Worm (Caenorhabditis elegans): ENCODE results near the gene pals-18.

Gene pals-18

ce11 chrIII:1383483-1383882 is 19.7 kb upstream of the pals-18 start:
- no peak for TF ChIP-seq ceh-36 (tag; optimal IDR thresholded peaks at IDR 0.05)
- no peak for TF ChIP-seq aly-1 (tag; optimal IDR thresholded peaks at IDR 0.05)
- TF ChIP-seq ceh-13 (GFP tag; optimal IDR thresholded peaks at IDR 0.05): no peak

ce11 chrIII:1384092-1384491 is 19.1 kb upstream of the pals-18 start, which contains the start of the genes fbxa-138 and Y82E9BR.5:
Gene fbxa-138, minus strand, starts transcription at chrIII:1384252.
Gene Y82E9BR.5, plus strand, starts transcription at chrIII:1384370.
- TF ChIP-seq tra-4 (tag; optimal IDR thresholded peaks at IDR 0.05) (no peak), aly-1 (tag; optimal IDR thresholded peaks at IDR 0.05) (no peak), scrt-1 (GFP tag; IDR thresholded peaks at IDR 0.05) (no peak), B0310.2 (tag; optimal IDR thresholded peaks at IDR 0.05) (no peak), pes-1 (GFP tag; IDR thresholded peaks at IDR 0.05) (no peak), hnd-1 (tag; optimal IDR thresholded peaks at IDR 0.05) (no peak), tbx-11 (GFP tag; IDR thresholded peaks at IDR 0.05) (no peak), ama-1 (optimal IDR thresholded peaks at IDR 0.05) (no peak), ceh-36 (tag; optimal IDR thresholded peaks at IDR 0.05) (no peak), tbx-37 (GFP tag; conservative IDR thresholded peaks at IDR 0.05) (no peak), F13C5.2 (tag; optimal IDR thresholded peaks at IDR 0.05) (no peak), ets-7 (tag; optimal IDR thresholded peaks at IDR 0.05) (no peak), ceh-13 (GFP tag; optimal IDR thresholded peaks at IDR 0.05) (no peak), hmg-4 (GFP tag; optimal IDR thresholded peaks at IDR 0.05) (no peak), flt-1 (GFP tag; IDR thresholded peaks at IDR 0.05) (no peak)

- TF ChIP-seq hmg-4 (GFP tag; optimal IDR thresholded peaks at IDR 0.05) (no peak), scrt-1 (GFP tag; IDR thresholded peaks at IDR 0.05) (no peak), F13C5.2 (tag; optimal IDR thresholded peaks at IDR 0.05) (no peak), tbx-11 (GFP tag; IDR thresholded peaks at IDR 0.05) (no peak), tbx-37 (GFP tag; conservative IDR thresholded peaks at IDR 0.05) (no peak), aly-1 (tag; optimal IDR thresholded peaks at IDR 0.05) (no peak), ceh-13 (GFP tag; optimal IDR thresholded peaks at IDR 0.05) (no peak), ama-1 (optimal IDR thresholded peaks at IDR 0.05) (no peak), hnd-1 (tag; optimal IDR thresholded peaks at IDR 0.05) (no peak), ceh-36 (tag; optimal IDR thresholded peaks at IDR 0.05) (no peak), pes-1 (GFP tag; IDR thresholded peaks at IDR 0.05) (no peak)
Measured at ce11 chrIII:1384694-1385093, 18.5 kb upstream of the pals-18 start.

DNA sequence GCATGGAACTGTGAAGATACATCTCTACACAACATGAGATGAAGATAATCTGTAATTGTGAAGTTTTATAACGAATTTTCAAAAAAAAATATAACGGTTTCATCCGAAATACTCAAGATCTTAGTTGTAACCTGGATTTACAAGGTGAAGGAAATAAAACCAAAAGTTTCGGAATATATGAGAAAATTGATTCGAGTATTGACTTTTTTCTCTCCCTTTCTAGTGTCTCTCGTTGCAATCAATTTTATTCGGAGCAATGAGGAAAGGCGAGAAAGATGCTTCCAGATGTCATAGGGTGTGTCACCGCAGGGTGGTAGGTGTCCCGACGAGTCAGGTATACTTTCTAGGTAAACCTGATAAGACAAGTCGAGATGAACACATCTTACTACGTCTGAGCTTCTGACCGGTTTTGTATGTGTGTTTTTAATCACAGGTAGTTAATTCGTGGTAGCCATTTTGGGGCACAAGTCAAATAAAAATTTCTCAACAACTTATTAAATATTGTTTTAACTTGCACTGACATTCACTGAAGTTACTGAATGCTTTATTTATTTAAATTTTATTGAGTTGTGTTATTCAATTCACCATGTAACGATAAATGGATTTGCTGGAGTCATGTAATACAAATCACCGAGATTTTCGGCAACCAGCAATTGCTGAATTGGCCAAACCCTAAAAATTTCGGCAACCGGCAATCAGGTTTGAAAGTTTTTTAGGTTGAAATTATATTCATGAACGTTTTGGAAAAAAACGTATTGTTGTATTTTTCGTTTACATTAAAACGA is 14.7 kb upstream of the pals-18 start, which contains the start of gene pals-20:
pals-20 (minus strand) TSS at position 51 of the 785 bp plus-strand sequence.
- no peak for TF ChIP-seq B0310.2 (tag; optimal IDR thresholded peaks at IDR 0.05)
- TF ChIP-seq F13C5.2 (tag; optimal IDR thresholded peaks at IDR 0.05): no peak
- TF ChIP-seq hmg-4 (GFP tag; optimal IDR thresholded peaks at IDR 0.05): no peak
- no peak for TF ChIP-seq pes-1 (GFP tag; IDR thresholded peaks at IDR 0.05)
- TF ChIP-seq aly-1 (tag; optimal IDR thresholded peaks at IDR 0.05): no peak
- no peak for TF ChIP-seq hmbx-1 (tag; optimal IDR thresholded peaks at IDR 0.05)
- TF ChIP-seq ets-7 (tag; optimal IDR thresholded peaks at IDR 0.05): no peak

DNA sequence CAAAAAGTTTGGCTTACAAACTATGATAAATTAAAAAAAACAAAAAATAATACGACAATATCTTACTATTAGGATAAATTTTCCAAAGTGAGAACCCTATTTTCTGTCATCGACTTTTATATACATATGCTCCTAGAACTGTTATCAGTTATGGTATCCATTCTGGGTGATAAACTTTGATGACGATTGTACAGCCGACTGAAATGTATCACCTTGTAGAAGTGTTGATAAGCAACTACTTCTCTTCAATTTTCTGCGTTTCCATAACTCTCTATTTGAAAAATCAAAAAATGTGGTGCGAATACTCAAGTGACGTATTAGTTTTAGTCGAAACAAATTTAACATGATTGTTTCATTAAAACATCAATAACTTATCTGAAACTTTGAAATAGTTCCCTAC is 13.2 kb upstream of the pals-18 start:
- TF ChIP-seq hmg-4 (GFP tag; optimal IDR thresholded peaks at IDR 0.05): no peak
- no peak for TF ChIP-seq B0310.2 (tag; optimal IDR thresholded peaks at IDR 0.05)
- TF ChIP-seq ama-1 (optimal IDR thresholded peaks at IDR 0.05): no peak
- no peak for TF ChIP-seq scrt-1 (GFP tag; IDR thresholded peaks at IDR 0.05)
- TF ChIP-seq ceh-13 (GFP tag; optimal IDR thresholded peaks at IDR 0.05): no peak
- TF ChIP-seq tbx-11 (GFP tag; IDR thresholded peaks at IDR 0.05): no peak
- TF ChIP-seq flt-1 (GFP tag; IDR thresholded peaks at IDR 0.05): no peak
- TF ChIP-seq ceh-36 (tag; optimal IDR thresholded peaks at IDR 0.05): no peak
- TF ChIP-seq tbx-37 (GFP tag; conservative IDR thresholded peaks at IDR 0.05): no peak
- no peak for TF ChIP-seq hmbx-1 (tag; optimal IDR thresholded peaks at IDR 0.05)
- TF ChIP-seq aly-1 (tag; optimal IDR thresholded peaks at IDR 0.05): no peak

ce11 chrIII:1391752-1392151 is 11.5 kb upstream of the pals-18 start, which contains the start of gene pals-17:
Gene pals-17, minus strand, starts transcription at chrIII:1391852.
- TF ChIP-seq tbx-37 (GFP tag; conservative IDR thresholded peaks at IDR 0.05) (no peak), aly-1 (tag; optimal IDR thresholded peaks at IDR 0.05) (no peak), hnd-1 (tag; optimal IDR thresholded peaks at IDR 0.05) (no peak), ceh-13 (GFP tag; optimal IDR thresholded peaks at IDR 0.05) (no peak), hmg-4 (GFP tag; optimal IDR thresholded peaks at IDR 0.05) (no peak), ets-7 (tag; optimal IDR thresholded peaks at IDR 0.05) (no peak)

DNA sequence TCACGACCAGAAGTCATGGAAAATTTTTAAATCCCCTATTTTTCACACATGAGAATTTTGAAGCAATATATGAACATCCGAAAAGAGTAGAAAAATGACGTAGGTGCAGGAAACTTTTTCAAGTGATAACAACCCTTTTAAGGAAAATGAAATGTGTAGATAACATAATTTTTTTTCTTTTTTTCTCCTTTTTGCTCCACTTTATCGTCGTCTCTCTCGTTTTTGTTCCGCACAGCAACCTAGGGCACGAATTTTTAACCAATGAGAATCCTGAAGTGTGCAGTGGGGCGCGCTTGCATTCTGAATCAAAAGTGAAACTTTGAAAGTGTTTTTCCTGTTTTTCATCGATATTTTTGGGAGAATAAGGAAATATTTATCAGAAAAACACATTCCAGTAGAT is 10.4 kb upstream of the pals-18 start:
- TF ChIP-seq hmg-4 (GFP tag; optimal IDR thresholded peaks at IDR 0.05) (no peak), ets-7 (tag; optimal IDR thresholded peaks at IDR 0.05) (no peak), flt-1 (GFP tag; IDR thresholded peaks at IDR 0.05) (no peak), B0310.2 (tag; optimal IDR thresholded peaks at IDR 0.05) (no peak), aly-1 (tag; optimal IDR thresholded peaks at IDR 0.05) (no peak), ceh-13 (GFP tag; optimal IDR thresholded peaks at IDR 0.05) (no peak), ama-1 (optimal IDR thresholded peaks at IDR 0.05) (no peak), hmbx-1 (tag; optimal IDR thresholded peaks at IDR 0.05) (no peak), hnd-1 (tag; optimal IDR thresholded peaks at IDR 0.05) (no peak), ceh-36 (tag; optimal IDR thresholded peaks at IDR 0.05) (no peak), scrt-1 (GFP tag; IDR thresholded peaks at IDR 0.05) (no peak), tbx-11 (GFP tag; IDR thresholded peaks at IDR 0.05) (no peak), tra-4 (tag; optimal IDR thresholded peaks at IDR 0.05) (no peak), tbx-37 (GFP tag; conservative IDR thresholded peaks at IDR 0.05) (no peak), F13C5.2 (tag; optimal IDR thresholded peaks at IDR 0.05) (no peak), pes-1 (GFP tag; IDR thresholded peaks at IDR 0.05) (no peak), sea-1 (GFP tag; conservative IDR thresholded peaks at IDR 0.05) (no peak)

DNA sequence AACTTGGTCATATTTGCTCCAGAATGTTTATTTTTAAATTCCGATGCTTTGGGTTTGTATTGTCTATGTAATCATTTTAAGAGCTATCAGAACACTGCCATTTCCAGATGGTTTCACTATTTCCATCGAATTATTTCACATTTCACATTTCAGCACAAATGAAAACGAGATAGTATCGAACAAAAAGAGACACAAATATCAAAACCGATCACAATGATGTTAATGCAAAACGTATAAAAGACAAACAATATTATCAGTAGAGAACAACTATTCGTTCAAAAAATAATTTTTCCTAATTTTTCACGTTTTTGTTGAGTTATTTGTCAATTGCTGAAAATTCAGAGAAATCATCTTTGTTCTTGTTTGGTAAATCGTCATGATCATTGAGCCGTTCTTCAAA is 7.9 kb upstream of the pals-18 start:
- TF ChIP-seq pes-1 (GFP tag; IDR thresholded peaks at IDR 0.05) (no peak), ceh-36 (tag; optimal IDR thresholded peaks at IDR 0.05) (no peak), hmg-4 (GFP tag; optimal IDR thresholded peaks at IDR 0.05) (no peak), F13C5.2 (tag; optimal IDR thresholded peaks at IDR 0.05) (no peak), scrt-1 (GFP tag; IDR thresholded peaks at IDR 0.05) (no peak), aly-1 (tag; optimal IDR thresholded peaks at IDR 0.05) (no peak), ets-7 (tag; optimal IDR thresholded peaks at IDR 0.05) (no peak), tbx-11 (GFP tag; IDR thresholded peaks at IDR 0.05) (no peak)
